Fruit fly (Drosophila melanogaster) Kc167 (cell line): ENCODE data around the gene CG12607.

Experiments
- Myc ChIP-seq: fragments of >200 bp; optimal IDR thresholded peaks from 2 replicates; lab custom pipeline; 2017; ENCODE audit warnings: missing external identifiers
- h ChIP-seq: fragments of >200 bp; optimal IDR thresholded peaks from 3 replicates; lab custom pipeline; 2018; ENCODE audit warnings: missing external identifiers
- insv ChIP-seq: fragments of >200 bp; optimal IDR thresholded peaks from 3 replicates; lab custom pipeline; 2018; ENCODE audit warnings: missing external identifiers
- psq ChIP-seq: fragments of >200 bp; optimal IDR thresholded peaks from 2 replicates; lab custom pipeline; 2017; ENCODE audit warnings: missing external identifiers
- ttk ChIP-seq: sonication (Bioruptor generic); optimal IDR thresholded peaks from 2 replicates; lab custom pipeline; 2017; ENCODE audit warnings: missing external identifiers

DNA sequence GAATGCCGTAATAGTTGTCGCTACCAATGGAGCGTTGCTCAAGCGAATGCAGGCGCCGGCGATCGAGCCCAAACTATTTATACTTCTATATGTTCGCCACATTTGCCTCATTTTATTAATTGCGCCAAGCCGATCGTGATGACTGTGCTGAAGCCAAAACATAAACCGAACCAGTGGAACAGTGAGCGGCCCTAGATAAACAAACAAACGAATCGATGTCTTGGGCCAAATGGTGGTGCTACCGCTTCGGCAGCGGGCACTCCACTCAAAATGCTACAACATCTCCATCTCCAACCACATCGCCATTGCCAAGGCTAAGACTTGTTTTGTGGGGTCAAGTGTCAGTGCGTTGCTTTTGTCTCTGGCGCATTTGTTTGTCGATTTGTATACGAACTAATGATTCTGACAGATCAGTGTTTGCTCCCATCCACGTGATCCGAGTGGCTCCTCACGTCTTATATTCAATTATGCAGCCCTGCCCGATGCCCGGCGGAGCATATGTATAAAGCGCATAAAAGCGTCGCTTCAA lies 17.5 kb downstream of the CG12607 start, which contains the start of gene CG15024:
- TF ChIP-seq psq, result no peak
- TF ChIP-seq Myc (lab: Kevin White, UChicago), result no peak
- TF ChIP-seq ttk (lab: Kevin White, UChicago), result no peak
- TF ChIP-seq h (lab: Kevin White, UChicago), result no peak
- TF ChIP-seq insv (lab: Kevin White, UChicago), result no peak
